Fruit fly (Drosophila melanogaster) whole organism, embryonic: ENCODE results near the gene awd.

Experiments used
- Atf-2 ChIP-seq: fragments of 200-800 bp; sonication (Bioruptor generic); optimal IDR thresholded peaks from 2 replicates; lab custom pipeline; 2016; ENCODE audit warnings: missing biosample characterization, missing genetic modification characterization
- CG10431 ChIP-seq: fragments of 200-800 bp; sonication (Bioruptor generic); optimal IDR thresholded peaks from 3 replicates; lab custom pipeline; 2018; ENCODE audit warnings: missing biosample characterization, mild to moderate bottlenecking, missing genetic modification characterization
- CG12391 ChIP-seq: fragments of 200-800 bp; sonication (Bioruptor generic); optimal IDR thresholded peaks from 3 replicates; lab custom pipeline; 2018; ENCODE audit warnings: missing biosample characterization, mild to moderate bottlenecking, missing genetic modification characterization, moderate library complexity
- CG14014 ChIP-seq: fragments of 200-800 bp; sonication (Bioruptor generic); IDR thresholded peaks from 2 replicates; pipeline ENCODE4 v1.3.6; 2022; ENCODE audit warnings: missing biosample characterization, missing genetic modification characterization
- CG15479 ChIP-seq: fragments of 200-800 bp; sonication (Bioruptor generic); optimal IDR thresholded peaks from 3 replicates; lab custom pipeline; 2019; ENCODE audit warnings: missing biosample characterization, mild to moderate bottlenecking, missing genetic modification characterization, moderate library complexity
- CG15514 ChIP-seq: fragments of 200-800 bp; sonication (Bioruptor generic); optimal IDR thresholded peaks from 3 replicates; lab custom pipeline; 2017; ENCODE audit warnings: missing biosample characterization, missing genetic modification characterization, mild to moderate bottlenecking, moderate library complexity, missing genetic modification reagents
- CG17328 ChIP-seq: fragments of 200-800 bp; sonication (Bioruptor generic); IDR thresholded peaks from 2 replicates; pipeline ENCODE4 v1.3.6; 2022; ENCODE audit warnings: missing biosample characterization, missing genetic modification characterization
- CG1792 ChIP-seq: fragments of 200-800 bp; sonication (Bioruptor generic); optimal IDR thresholded peaks from 2 replicates; lab custom pipeline; 2016; ENCODE audit warnings: missing biosample characterization, missing genetic modification characterization
- CG18262 ChIP-seq: fragments of 200-800 bp; optimal IDR thresholded peaks from 3 replicates; lab custom pipeline; 2019; ENCODE audit warnings: missing biosample characterization, mild to moderate bottlenecking, missing genetic modification characterization, moderate library complexity
- CG2889 ChIP-seq: fragments of 200-800 bp; sonication (Bioruptor generic); IDR thresholded peaks from 3 replicates; pipeline ENCODE4 v1.3.6; 2022; ENCODE audit warnings: missing biosample characterization, missing genetic modification characterization
- CG30403 ChIP-seq: fragments of 200-800 bp; sonication (Bioruptor generic); optimal IDR thresholded peaks from 3 replicates; lab custom pipeline; 2016; ENCODE audit warnings: missing biosample characterization, missing genetic modification characterization
- CG3065 ChIP-seq: fragments of 200-800 bp; sonication (Bioruptor generic); optimal IDR thresholded peaks from 2 replicates; lab custom pipeline; 2016; ENCODE audit warnings: missing biosample characterization, missing genetic modification characterization
- CG31388 ChIP-seq: fragments of 200-800 bp; sonication (Bioruptor generic); optimal IDR thresholded peaks from 2 replicates; lab custom pipeline; 2016; ENCODE audit warnings: missing biosample characterization, missing genetic modification characterization
- CG3163 ChIP-seq: fragments of 200-800 bp; sonication (Bioruptor generic); optimal IDR thresholded peaks from 3 replicates; lab custom pipeline; 2016; ENCODE audit warnings: missing biosample characterization, missing genetic modification characterization
- CG32767 ChIP-seq: fragments of 200-800 bp; sonication (Bioruptor generic); IDR thresholded peaks from 2 replicates; pipeline ENCODE4 v1.3.6; 2022; ENCODE audit warnings: missing biosample characterization, missing genetic modification characterization
- CG5180 ChIP-seq: fragments of 200-800 bp; sonication (Bioruptor generic); optimal IDR thresholded peaks from 3 replicates; lab custom pipeline; 2017; ENCODE audit warnings: missing biosample characterization, missing genetic modification characterization, mild to moderate bottlenecking, moderate library complexity, missing genetic modification reagents
- CG6813 ChIP-seq: fragments of 200-800 bp; sonication (Bioruptor generic); optimal IDR thresholded peaks from 2 replicates; lab custom pipeline; 2017; ENCODE audit warnings: missing biosample characterization, missing genetic modification characterization, mild to moderate bottlenecking, moderate library complexity, missing genetic modification reagents
- CG6854 ChIP-seq: fragments of 200-800 bp; sonication (Bioruptor generic); optimal IDR thresholded peaks from 3 replicates; lab custom pipeline; 2017; ENCODE audit warnings: missing biosample characterization, mild to moderate bottlenecking, missing genetic modification characterization
- CG7745 ChIP-seq: fragments of 200-800 bp; sonication (Bioruptor generic); optimal IDR thresholded peaks from 2 replicates; lab custom pipeline; 2018; ENCODE audit warnings: missing biosample characterization, mild to moderate bottlenecking, missing genetic modification characterization, moderate library complexity
- Camta ChIP-seq: fragments of 200-800 bp; sonication (Bioruptor generic); optimal IDR thresholded peaks from 2 replicates; lab custom pipeline; 2016; ENCODE audit warnings: missing biosample characterization, missing genetic modification characterization
- CkIIα-i1 ChIP-seq: fragments of 200-800 bp; sonication (Bioruptor generic); IDR thresholded peaks from 2 replicates; pipeline ENCODE4 v1.3.6; 2022; ENCODE audit warnings: missing biosample characterization, missing genetic modification characterization
- E2f2 ChIP-seq: fragments of 200-800 bp; sonication (Bioruptor generic); IDR thresholded peaks from 2 replicates; pipeline ENCODE4 v1.3.6; 2022; ENCODE audit warnings: missing biosample characterization, missing genetic modification characterization
- ERR ChIP-seq: fragments of 200-800 bp; sonication (Bioruptor generic); optimal IDR thresholded peaks from 2 replicates; lab custom pipeline; 2016; ENCODE audit warnings: missing biosample characterization, missing genetic modification characterization
- Fer2 ChIP-seq: fragments of 200-800 bp; sonication (Bioruptor generic); optimal IDR thresholded peaks from 2 replicates; lab custom pipeline; 2018; ENCODE audit warnings: missing biosample characterization, mild to moderate bottlenecking, missing genetic modification characterization, moderate library complexity
- Hmx ChIP-seq: fragments of 200-800 bp; sonication (Bioruptor generic); optimal IDR thresholded peaks from 2 replicates; lab custom pipeline; 2016; ENCODE audit warnings: missing biosample characterization, missing genetic modification characterization
- Mad ChIP-seq: fragments of 200-800 bp; sonication (Bioruptor generic); optimal IDR thresholded peaks from 2 replicates; lab custom pipeline; 2016; ENCODE audit warnings: missing biosample characterization, missing genetic modification characterization
- Sox100B ChIP-seq: fragments of 200-800 bp; sonication (Bioruptor generic); optimal IDR thresholded peaks from 3 replicates; lab custom pipeline; 2018; ENCODE audit warnings: missing biosample characterization, mild to moderate bottlenecking, missing genetic modification characterization
- al ChIP-seq: fragments of 200-800 bp; sonication (Bioruptor generic); IDR thresholded peaks from 2 replicates; pipeline ENCODE4 v1.3.6; 2022; ENCODE audit warnings: missing biosample characterization, missing genetic modification characterization
- bbx ChIP-seq: fragments of 200-800 bp; sonication (Bioruptor generic); IDR thresholded peaks from 2 replicates; pipeline ENCODE4 v1.3.6; 2022; ENCODE audit warnings: missing biosample characterization, missing genetic modification characterization; ENCODE audit not compliant: partially characterized antibody
- bcd ChIP-seq: fragments of 200-800 bp; sonication (Bioruptor generic); optimal IDR thresholded peaks from 2 replicates; lab custom pipeline; 2017; ENCODE audit warnings: missing biosample characterization, mild to moderate bottlenecking, missing genetic modification characterization
- bigmax ChIP-seq: fragments of 200-800 bp; sonication (Bioruptor generic); optimal IDR thresholded peaks from 2 replicates; lab custom pipeline; 2018; ENCODE audit warnings: missing biosample characterization, mild to moderate bottlenecking, missing genetic modification characterization
- chn ChIP-seq: fragments of 200-800 bp; sonication (Bioruptor generic); optimal IDR thresholded peaks from 2 replicates; lab custom pipeline; 2016; ENCODE audit warnings: missing biosample characterization, missing genetic modification characterization
- crc ChIP-seq: fragments of 200-800 bp; sonication (Bioruptor generic); optimal IDR thresholded peaks from 2 replicates; lab custom pipeline; 2016; ENCODE audit warnings: missing biosample characterization, missing genetic modification characterization
- dmrt99B ChIP-seq: fragments of 200-800 bp; sonication (Bioruptor generic); optimal IDR thresholded peaks from 2 replicates; lab custom pipeline; 2018; ENCODE audit warnings: missing biosample characterization, mild to moderate bottlenecking, missing genetic modification characterization, moderate library complexity
- gcm ChIP-seq: fragments of 200-800 bp; sonication (Bioruptor generic); optimal IDR thresholded peaks from 2 replicates; lab custom pipeline; 2019; ENCODE audit warnings: missing biosample characterization, mild to moderate bottlenecking, missing genetic modification characterization, moderate library complexity
- gro ChIP-seq: fragments of 200-800 bp; sonication (Bioruptor generic); optimal IDR thresholded peaks from 2 replicates; lab custom pipeline; 2016; ENCODE audit warnings: missing biosample characterization, missing genetic modification characterization
- gsb-n ChIP-seq: fragments of 200-800 bp; sonication (Bioruptor generic); optimal IDR thresholded peaks from 3 replicates; lab custom pipeline; 2018; ENCODE audit warnings: missing biosample characterization, mild to moderate bottlenecking, missing genetic modification characterization
- her ChIP-seq: fragments of 200-800 bp; sonication (Bioruptor generic); optimal IDR thresholded peaks from 2 replicates; lab custom pipeline; 2016; ENCODE audit warnings: missing biosample characterization, missing genetic modification characterization
- knrl ChIP-seq: fragments of 200-800 bp; sonication (Bioruptor generic); IDR thresholded peaks from 3 replicates; pipeline ENCODE4 v1.3.6; 2022; ENCODE audit warnings: missing biosample characterization, missing genetic modification characterization; ENCODE audit not compliant: partially characterized antibody
- mirr ChIP-seq: fragments of 200-800 bp; sonication (Bioruptor generic); optimal IDR thresholded peaks from 3 replicates; lab custom pipeline; 2018; ENCODE audit warnings: missing biosample characterization, mild to moderate bottlenecking, missing genetic modification characterization
- nerfin-2 ChIP-seq: fragments of 200-800 bp; sonication (Bioruptor generic); IDR thresholded peaks from 2 replicates; pipeline ENCODE4 v1.3.6; 2022; ENCODE audit warnings: missing biosample characterization, missing genetic modification characterization; ENCODE audit not compliant: partially characterized antibody
- nmo ChIP-seq: fragments of 200-800 bp; sonication (Bioruptor generic); optimal IDR thresholded peaks from 2 replicates; lab custom pipeline; 2018; ENCODE audit warnings: missing biosample characterization, mild to moderate bottlenecking, missing genetic modification characterization, moderate library complexity
- pzg ChIP-seq: fragments of 200-800 bp; sonication (Bioruptor generic); optimal IDR thresholded peaks from 3 replicates; lab custom pipeline; 2018; ENCODE audit warnings: missing biosample characterization, mild to moderate bottlenecking, missing genetic modification characterization, moderate library complexity
- salm ChIP-seq: fragments of 200-800 bp; sonication (Bioruptor generic); optimal IDR thresholded peaks from 2 replicates; lab custom pipeline; 2018; ENCODE audit warnings: missing biosample characterization, mild to moderate bottlenecking, missing genetic modification characterization
- slbo ChIP-seq: fragments of 200-800 bp; sonication (Bioruptor generic); IDR thresholded peaks from 2 replicates; pipeline ENCODE4 v1.3.6; 2022; ENCODE audit warnings: missing biosample characterization, missing genetic modification characterization
- tll ChIP-seq, 2 experiments: fragments of 200-800 bp in 1 of 2; fragments of >200 bp in 1 of 2; sonication (Bioruptor generic) in 1 of 2; optimal IDR thresholded peaks; 2 replicates each; lab custom pipeline; 2017 to 2019; ENCODE audit warnings: missing biosample characterization in 2 of 2, missing genetic modification characterization in 2 of 2, mild to moderate bottlenecking in 1 of 2, moderate library complexity in 1 of 2
- tup ChIP-seq: fragments of 200-800 bp; sonication (Bioruptor generic); optimal IDR thresholded peaks from 2 replicates; lab custom pipeline; 2016; ENCODE audit warnings: missing biosample characterization, mild to moderate bottlenecking, missing genetic modification characterization, moderate library complexity
- tx ChIP-seq: fragments of 200-800 bp; sonication (Bioruptor generic); optimal IDR thresholded peaks from 2 replicates; lab custom pipeline; 2016; ENCODE audit warnings: missing biosample characterization, missing genetic modification characterization

awd gene

dm6 chr3R:31717299-31718167, 28.3 kb downstream of the awd start (continued):
- peak; percentile 32 for TF ChIP-seq gro (GFP tag; lab: Kevin White, UChicago)
- TF ChIP-seq CG6813 (GFP tag; lab: Kevin White, UChicago): peak; percentile 34
- TF ChIP-seq CG3163 (GFP tag; lab: Kevin White, UChicago): no peak
- no peak for TF ChIP-seq gcm (GFP tag; lab: Kevin White, UChicago)
- peak; percentile 56 for TF ChIP-seq her (GFP tag; lab: Kevin White, UChicago)
- TF ChIP-seq CG12391 (tag; lab: Kevin White, UChicago): peak; percentile 50
- TF ChIP-seq CG1792 (GFP tag; lab: Kevin White, UChicago): peak; percentile 57
- no peak for TF ChIP-seq mirr (GFP tag; lab: Kevin White, UChicago)
- TF ChIP-seq Camta (GFP tag; lab: Kevin White, UChicago): peak; percentile 51
- no peak for TF ChIP-seq CG10431 (GFP tag; lab: Kevin White, UChicago)
- TF ChIP-seq gsb-n (tag; lab: Kevin White, UChicago): peak; percentile 17
- TF ChIP-seq bbx: no peak
- TF ChIP-seq E2f2 (GFP tag; lab: Robert Waterston, UW): peak; percentile 43; the same call in 1 of the 2 replicates
- TF ChIP-seq Fer2: peak; percentile 22
- peak; percentile 59 for TF ChIP-seq tx (GFP tag; lab: Kevin White, UChicago)
- TF ChIP-seq CG17328 (GFP tag; lab: Robert Waterston, UW): peak; percentile 39; the same call in 1 of the 2 replicates
- no peak for TF ChIP-seq CG3065 (GFP tag; lab: Kevin White, UChicago)
- no peak for TF ChIP-seq knrl
- TF ChIP-seq Sox100B: peak; percentile 59
- TF ChIP-seq tll (GFP tag; optimal IDR thresholded peaks at IDR 0.05; lab: Kevin White, UChicago): no peak
- peak; percentile 50 for TF ChIP-seq CG15514
- peak; percentile 54; the same call in 1 of the 2 replicates for TF ChIP-seq CG14014
- peak; percentile 24 for TF ChIP-seq crc (GFP tag; lab: Kevin White, UChicago)
- peak; percentile 68 for TF ChIP-seq nmo (GFP tag; lab: Kevin White, UChicago)
- no peak for TF ChIP-seq Mad (GFP tag; lab: Kevin White, UChicago)
- TF ChIP-seq bigmax (GFP tag; lab: Kevin White, UChicago): no peak
- no peak for TF ChIP-seq CG15479 (GFP tag; lab: Kevin White, UChicago)
- peak; percentile 63 for TF ChIP-seq ERR
- TF ChIP-seq CG32767 (GFP tag; lab: Robert Waterston, UW): no peak
- TF ChIP-seq al (GFP tag; lab: Robert Waterston, UW): peak; percentile 36; the same call in 1 of the 2 replicates
- no peak for TF ChIP-seq CG2889 (GFP tag; lab: Robert Waterston, UW)
- TF ChIP-seq dmrt99B: peak; percentile 77
- TF ChIP-seq CG18262: peak; percentile 58
- no peak for TF ChIP-seq CG7745 (tag; lab: Kevin White, UChicago)
- peak; percentile 2 for TF ChIP-seq salm (tag; lab: Kevin White, UChicago)
- TF ChIP-seq CG6854 (GFP tag; lab: Kevin White, UChicago): peak; percentile 30
- no peak for TF ChIP-seq Hmx (GFP tag; lab: Kevin White, UChicago)
- peak; percentile 67 for TF ChIP-seq Atf-2 (GFP tag; lab: Kevin White, UChicago)
- TF ChIP-seq CG31388 (GFP tag; lab: Kevin White, UChicago): no peak
- TF ChIP-seq nerfin-2 (GFP tag; lab: Robert Waterston, UW): no peak
- peak; percentile 67 for TF ChIP-seq slbo (GFP tag; lab: Robert Waterston, UW)
- no peak for TF ChIP-seq pzg (GFP tag; lab: Kevin White, UChicago)
- TF ChIP-seq tup (GFP tag; lab: Kevin White, UChicago): no peak
- TF ChIP-seq chn (GFP tag; lab: Kevin White, UChicago): peak; percentile 5
- no peak for TF ChIP-seq CkIIα-i1 (GFP tag; lab: Robert Waterston, UW)
- peak; percentile 73 for TF ChIP-seq bcd (GFP tag; lab: Kevin White, UChicago)
- TF ChIP-seq CG30403 (GFP tag; lab: Kevin White, UChicago): peak; percentile 68
- TF ChIP-seq CG5180 (GFP tag; lab: Kevin White, UChicago): peak; percentile 23
